Worm (Caenorhabditis elegans) whole organism, L4 larva: ENCODE results near the gene K08E7.5.

Experiments
- R02D3.7 ChIP-seq: fragments of 150-350 bp; sonication (generic microtip); optimal IDR thresholded peaks from 3 replicates; lab custom pipeline; 2014; ENCODE audit warnings: missing biosample characterization, missing genetic modification characterization
- Y48G9A.11 ChIP-seq: fragments of 200-800 bp; sonication (Bioruptor generic); IDR thresholded peaks from 2 replicates; pipeline ENCODE4 v1.3.6; 2022; ENCODE audit warnings: missing genetic modification reagents, missing genetic modification characterization, missing compliant biosample characterization
- ZK337.2 ChIP-seq: fragments of 200-800 bp; sonication (Bioruptor generic); IDR thresholded peaks from 2 replicates; pipeline ENCODE4 v1.3.6; 2022; ENCODE audit warnings: missing genetic modification reagents, missing genetic modification characterization, missing compliant biosample characterization
- aly-2 ChIP-seq: sonication (generic microtip); optimal IDR thresholded peaks from 2 replicates; lab custom pipeline; 2018; ENCODE audit warnings: missing biosample characterization, missing genetic modification characterization
- egl-27 ChIP-seq: sonication (generic microtip); optimal IDR thresholded peaks from 3 replicates; lab custom pipeline; 2017; ENCODE audit warnings: missing biosample characterization, missing genetic modification reagents, missing genetic modification characterization
- hlh-11 ChIP-seq: fragments of 200-800 bp; sonication (Bioruptor generic); optimal IDR thresholded peaks from 2 replicates; lab custom pipeline; 2018; ENCODE audit warnings: mild to moderate bottlenecking, missing genetic modification characterization, missing compliant biosample characterization
- jun-1 ChIP-seq: fragments of 150-350 bp; optimal IDR thresholded peaks from 2 replicates; lab custom pipeline; 2014; ENCODE audit warnings: missing biosample characterization, missing genetic modification reagents, missing genetic modification characterization
- lin-15B ChIP-seq: fragments of 150-350 bp; sonication (generic microtip); optimal IDR thresholded peaks from 3 replicates; lab custom pipeline; 2014; ENCODE audit warnings: missing biosample characterization, missing genetic modification characterization
- lir-3 ChIP-seq: sonication (generic microtip); optimal IDR thresholded peaks from 2 replicates; lab custom pipeline; 2016; ENCODE audit warnings: mild to moderate bottlenecking, missing genetic modification characterization, missing compliant biosample characterization
- nhr-10 ChIP-seq: fragments of 150-350 bp; optimal IDR thresholded peaks from 2 replicates; lab custom pipeline; 2014; ENCODE audit warnings: missing biosample characterization, missing genetic modification characterization
- nhr-237 ChIP-seq: sonication (generic microtip); optimal IDR thresholded peaks from 2 replicates; lab custom pipeline; 2017; ENCODE audit warnings: missing biosample characterization, missing genetic modification characterization
- pha-4 ChIP-seq, 2 experiments: fragments of 150-350 bp in 1 of 2; fragments of 200-800 bp in 1 of 2; sonication (Bioruptor generic) in 1 of 2; IDR thresholded peaks in 1 of 2; optimal IDR thresholded peaks in 1 of 2; 2 replicates each; pipeline versions ENCODE4 v1.3.6 to Lab custom; 2014 to 2022; ENCODE audit warnings: missing genetic modification characterization in 2 of 2, missing genetic modification reagents in 2 of 2, missing biosample characterization in 1 of 2, missing compliant biosample characterization in 1 of 2
- pqm-1 ChIP-seq: sonication (generic microtip); optimal IDR thresholded peaks from 2 replicates; lab custom pipeline; 2017; ENCODE audit warnings: missing biosample characterization, missing genetic modification characterization
- snpc-4 ChIP-seq: fragments of 150-350 bp; optimal IDR thresholded peaks from 2 replicates; lab custom pipeline; 2014; ENCODE audit warnings: missing biosample characterization, missing genetic modification characterization

- TF ChIP-seq nhr-237 (tag; lab: Kevin White, UChicago): no peak
- TF ChIP-seq lin-15B (tag; lab: Kevin White, UChicago): no peak
- TF ChIP-seq pha-4 (GFP tag; IDR thresholded peaks at IDR 0.05; lab: Robert Waterston, UW): no peak
- no peak for TF ChIP-seq pha-4 (tag; optimal IDR thresholded peaks at IDR 0.05; lab: Kevin White, UChicago)
- no peak for TF ChIP-seq egl-27
- TF ChIP-seq lir-3 (tag; lab: Kevin White, UChicago): no peak
- no peak for TF ChIP-seq ZK337.2 (GFP tag; lab: Robert Waterston, UW)
- TF ChIP-seq pqm-1 (tag; lab: Kevin White, UChicago): no peak
- TF ChIP-seq Y48G9A.11 (GFP tag; lab: Robert Waterston, UW): no peak
- no peak for TF ChIP-seq snpc-4 (tag; lab: Kevin White, UChicago)
- no peak for TF ChIP-seq R02D3.7 (tag; lab: Kevin White, UChicago)
- no peak for TF ChIP-seq nhr-10 (tag; lab: Kevin White, UChicago)
- no peak for TF ChIP-seq jun-1
- no peak for TF ChIP-seq aly-2 (tag; lab: Kevin White, UChicago)
- no peak for TF ChIP-seq hlh-11 (tag; lab: Kevin White, UChicago)
These were observed 47.8 kb upstream of the K08E7.5 start, which contains the start of gene eak-4 for ce11 chrIV:12525409-12525808.
